Worm (Caenorhabditis elegans): ENCODE measurements around the gene ZK666.14.

The ZK666.14 gene

DNA sequence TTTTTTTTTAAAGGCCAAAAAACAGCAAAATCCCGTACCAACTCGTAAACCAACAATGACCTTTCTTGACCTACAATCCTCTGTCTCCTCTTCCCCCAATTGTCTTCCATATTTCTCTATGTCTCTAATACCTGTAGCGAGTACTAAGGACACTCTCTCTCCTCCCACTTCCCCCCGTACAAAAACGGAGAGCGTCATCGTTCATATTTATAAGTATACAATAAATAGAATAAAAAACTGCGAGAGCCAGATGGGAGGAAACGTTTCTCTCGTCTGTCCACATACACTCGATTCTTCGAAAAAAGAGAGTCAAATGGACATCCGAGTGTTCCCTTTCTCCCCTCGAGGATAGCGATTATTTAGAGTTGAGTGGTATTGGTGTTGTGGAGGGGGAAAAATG lies 10.2 kb downstream of the ZK666.14 start:
- no peak for TF ChIP-seq snpc-4 (tag; optimal IDR thresholded peaks at IDR 0.05)
- TF ChIP-seq nhr-28 (tag; optimal IDR thresholded peaks at IDR 0.05), result no peak
- no peak for TF ChIP-seq elt-1 (tag; optimal IDR thresholded peaks at IDR 0.05)
- TF ChIP-seq lin-39 (tag; optimal IDR thresholded peaks at IDR 0.05), result peak; percentile 20
- peak; percentile 1 for TF ChIP-seq nfya-1 (tag; optimal IDR thresholded peaks at IDR 0.05; ENCODE audit: insufficient read depth)
- TF ChIP-seq hmg-11 (tag; optimal IDR thresholded peaks at IDR 0.05), result no peak
- no peak for TF ChIP-seq R02D3.7 (tag; optimal IDR thresholded peaks at IDR 0.05)
- no peak for TF ChIP-seq elt-3 (tag; optimal IDR thresholded peaks at IDR 0.05)
- no peak for TF ChIP-seq mdl-1 (tag; optimal IDR thresholded peaks at IDR 0.05)
- peak; percentile 35 for TF ChIP-seq jun-1 (tag; optimal IDR thresholded peaks at IDR 0.05)
- TF ChIP-seq pqm-1 (tag; optimal IDR thresholded peaks at IDR 0.05), result no peak
- TF ChIP-seq egl-5 (tag; optimal IDR thresholded peaks at IDR 0.05), result no peak
- TF ChIP-seq daf-12 (tag; optimal IDR thresholded peaks at IDR 0.05), result no peak
- no peak for TF ChIP-seq nhr-237 (tag; optimal IDR thresholded peaks at IDR 0.05)
- TF ChIP-seq elt-2 (tag; optimal IDR thresholded peaks at IDR 0.05), result no peak
- no peak for TF ChIP-seq tbx-2 (tag; optimal IDR thresholded peaks at IDR 0.05)
- TF ChIP-seq zag-1 (tag; optimal IDR thresholded peaks at IDR 0.05), result no peak
- TF ChIP-seq eor-1 (tag; optimal IDR thresholded peaks at IDR 0.05), result no peak
- no peak for TF ChIP-seq unc-62 (GFP tag; optimal IDR thresholded peaks at IDR 0.05)
- TF ChIP-seq ceh-82 (tag; optimal IDR thresholded peaks at IDR 0.05), result no peak
- no peak for TF ChIP-seq lin-15B (tag; optimal IDR thresholded peaks at IDR 0.05)
- no peak for TF ChIP-seq egl-27 (tag; optimal IDR thresholded peaks at IDR 0.05)
- no peak for TF ChIP-seq fos-1 (tag; optimal IDR thresholded peaks at IDR 0.05)
- peak; percentile 89 for TF ChIP-seq pha-4 (tag; optimal IDR thresholded peaks at IDR 0.05)
- no peak for TF ChIP-seq nhr-43 (tag; optimal IDR thresholded peaks at IDR 0.05; ENCODE audit: poor library complexity, severe bottlenecking)
- no peak for TF ChIP-seq ztf-4 (tag; optimal IDR thresholded peaks at IDR 0.05)
- TF ChIP-seq nhr-77 (tag; optimal IDR thresholded peaks at IDR 0.05), result no peak
- no peak for TF ChIP-seq nhr-11 (tag; optimal IDR thresholded peaks at IDR 0.05)
- no peak for TF ChIP-seq sea-2 (GFP tag; optimal IDR thresholded peaks at IDR 0.05)
- TF ChIP-seq ztf-11 (tag; optimal IDR thresholded peaks at IDR 0.05), result no peak
- TF ChIP-seq aly-2 (tag; optimal IDR thresholded peaks at IDR 0.05), result no peak
- peak; percentile 58 for TF ChIP-seq nhr-23 (tag; optimal IDR thresholded peaks at IDR 0.05)
- no peak for TF ChIP-seq nhr-67 (tag; optimal IDR thresholded peaks at IDR 0.05)
- TF ChIP-seq fkh-2 (tag; optimal IDR thresholded peaks at IDR 0.05), result no peak
- TF ChIP-seq skn-1 (tag; optimal IDR thresholded peaks at IDR 0.05), result no peak
- TF ChIP-seq ceh-9 (tag; optimal IDR thresholded peaks at IDR 0.05), result no peak
- no peak for TF ChIP-seq ceh-28 (tag; optimal IDR thresholded peaks at IDR 0.05)
- no peak for TF ChIP-seq fkh-10 (GFP tag; optimal IDR thresholded peaks at IDR 0.05)
- peak; percentile 46 for TF ChIP-seq nhr-25 (tag; optimal IDR thresholded peaks at IDR 0.05)
- no peak for TF ChIP-seq nhr-76 (tag; optimal IDR thresholded peaks at IDR 0.05)
- no peak for TF ChIP-seq unc-39 (tag; optimal IDR thresholded peaks at IDR 0.05)
- no peak for TF ChIP-seq ama-1 (optimal IDR thresholded peaks at IDR 0.05)
- no peak for TF ChIP-seq ceh-16 (tag; optimal IDR thresholded peaks at IDR 0.05)
- no peak for TF ChIP-seq ZK546.5 (tag; optimal IDR thresholded peaks at IDR 0.05)
- TF ChIP-seq nhr-12 (tag; optimal IDR thresholded peaks at IDR 0.05), result no peak
- TF ChIP-seq mml-1 (tag; optimal IDR thresholded peaks at IDR 0.05), result no peak
- no peak for TF ChIP-seq lsy-12 (tag; optimal IDR thresholded peaks at IDR 0.05)

DNA sequence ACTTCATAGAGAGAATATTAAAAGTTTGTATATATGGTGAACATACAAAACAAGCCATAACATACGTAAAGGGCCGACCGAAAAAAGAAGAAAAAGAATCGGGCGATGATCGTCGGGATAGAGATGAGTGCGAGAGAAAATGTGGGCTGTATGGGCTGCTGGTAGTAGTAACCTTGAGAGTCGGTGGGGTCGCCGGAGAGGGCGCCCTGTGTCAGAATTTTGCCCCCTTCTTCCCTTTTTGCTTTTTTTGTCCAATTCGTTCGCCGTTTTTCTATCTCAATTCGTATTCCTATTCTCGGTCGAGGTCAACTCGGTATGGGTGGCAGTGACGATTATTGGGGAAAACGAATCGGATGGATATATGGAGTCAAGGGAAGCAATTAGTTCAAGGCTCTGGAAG lies 11.4 kb downstream of the ZK666.14 start:
- TF ChIP-seq nhr-25 (tag; optimal IDR thresholded peaks at IDR 0.05) (peak; percentile 73), daf-12 (tag; optimal IDR thresholded peaks at IDR 0.05) (no peak), nhr-23 (tag; optimal IDR thresholded peaks at IDR 0.05) (peak; percentile 46)

Measured in whole organism, L3 larva.